Fruit fly (Drosophila melanogaster) whole organism, prepupa: Measurements from ENCODE around the gene Brf.

ENCODE experiments used
- Blimp-1 ChIP-seq: fragments of 200-800 bp; sonication (Bioruptor generic); optimal IDR thresholded peaks from 3 replicates; lab custom pipeline; 2017; ENCODE audit warnings: missing biosample characterization, missing genetic modification characterization, mild to moderate bottlenecking, moderate library complexity, missing genetic modification reagents
- CG10631 ChIP-seq: fragments of 200-800 bp; sonication (Bioruptor generic); optimal IDR thresholded peaks from 2 replicates; lab custom pipeline; 2016; ENCODE audit warnings: missing biosample characterization, missing genetic modification characterization
- CG10669 ChIP-seq: fragments of 200-800 bp; sonication (Bioruptor generic); optimal IDR thresholded peaks from 3 replicates; lab custom pipeline; 2018; ENCODE audit warnings: missing biosample characterization, mild to moderate bottlenecking, missing genetic modification characterization, moderate library complexity
- CG11294 ChIP-seq: fragments of 200-800 bp; sonication (Bioruptor generic); IDR thresholded peaks from 2 replicates; pipeline ENCODE4 v1.3.6; 2022; ENCODE audit warnings: missing biosample characterization, missing genetic modification characterization
- CG15336 ChIP-seq: fragments of 200-800 bp; sonication (Bioruptor generic); IDR thresholded peaks from 2 replicates; pipeline ENCODE4 v1.3.6; 2022; ENCODE audit warnings: missing biosample characterization, missing genetic modification characterization
- CG1621 ChIP-seq: fragments of 200-800 bp; sonication (Bioruptor generic); optimal IDR thresholded peaks from 3 replicates; lab custom pipeline; 2018; ENCODE audit warnings: missing biosample characterization, mild to moderate bottlenecking, missing genetic modification characterization
- CG16779 ChIP-seq: fragments of 200-800 bp; sonication (Bioruptor generic); optimal IDR thresholded peaks from 3 replicates; lab custom pipeline; 2017; ENCODE audit warnings: missing biosample characterization, mild to moderate bottlenecking, missing genetic modification characterization
- CG3032 ChIP-seq: fragments of 200-800 bp; optimal IDR thresholded peaks from 2 replicates; lab custom pipeline; 2019; ENCODE audit warnings: missing biosample characterization, mild to moderate bottlenecking, missing genetic modification characterization, moderate library complexity
- CG31627 ChIP-seq: fragments of 200-800 bp; sonication (Bioruptor generic); optimal IDR thresholded peaks from 3 replicates; lab custom pipeline; 2016; ENCODE audit warnings: missing biosample characterization, missing genetic modification characterization
- CG32006 ChIP-seq: fragments of 200-800 bp; sonication (Bioruptor generic); optimal IDR thresholded peaks from 3 replicates; lab custom pipeline; 2017; ENCODE audit warnings: missing biosample characterization, mild to moderate bottlenecking, missing genetic modification characterization
- CG34406 ChIP-seq: fragments of 200-800 bp; sonication (Bioruptor generic); optimal IDR thresholded peaks from 3 replicates; lab custom pipeline; 2016; ENCODE audit warnings: missing biosample characterization, missing genetic modification characterization
- CG3919 ChIP-seq: fragments of 200-800 bp; sonication (Bioruptor generic); optimal IDR thresholded peaks from 3 replicates; lab custom pipeline; 2016; ENCODE audit warnings: missing biosample characterization, missing genetic modification characterization
- CG6163 ChIP-seq: fragments of 200-800 bp; sonication (Bioruptor generic); IDR thresholded peaks from 3 replicates; pipeline ENCODE4 v1.3.6; 2022; ENCODE audit warnings: missing biosample characterization, missing genetic modification characterization
- CG6792 ChIP-seq: fragments of 200-800 bp; sonication (Bioruptor generic); optimal IDR thresholded peaks from 3 replicates; lab custom pipeline; 2016; ENCODE audit warnings: missing biosample characterization, missing genetic modification characterization
- CG6808 ChIP-seq: fragments of 200-800 bp; sonication (Bioruptor generic); optimal IDR thresholded peaks from 3 replicates; lab custom pipeline; 2017; ENCODE audit warnings: missing biosample characterization, missing genetic modification characterization, mild to moderate bottlenecking, moderate library complexity, missing genetic modification reagents
- CG7368 ChIP-seq: fragments of 200-800 bp; sonication (Bioruptor generic); optimal IDR thresholded peaks from 3 replicates; lab custom pipeline; 2016; ENCODE audit warnings: missing biosample characterization, missing genetic modification characterization
- CG8119 ChIP-seq: fragments of 200-800 bp; sonication (Bioruptor generic); IDR thresholded peaks from 3 replicates; pipeline ENCODE4 v1.3.6; 2022; ENCODE audit warnings: missing biosample characterization, missing genetic modification characterization
- CG8319 ChIP-seq: fragments of 200-800 bp; sonication (Bioruptor generic); optimal IDR thresholded peaks from 3 replicates; lab custom pipeline; 2016; ENCODE audit warnings: missing biosample characterization, missing genetic modification characterization
- CG8632 ChIP-seq: fragments of 200-800 bp; sonication (Bioruptor generic); optimal IDR thresholded peaks from 3 replicates; lab custom pipeline; 2016; ENCODE audit warnings: missing biosample characterization, missing genetic modification characterization
- CG9139 ChIP-seq: fragments of 200-800 bp; sonication (Bioruptor generic); optimal IDR thresholded peaks from 3 replicates; lab custom pipeline; 2017; ENCODE audit warnings: missing biosample characterization, mild to moderate bottlenecking, missing genetic modification characterization
- Eip75B ChIP-seq: fragments of 200-800 bp; sonication (Bioruptor generic); optimal IDR thresholded peaks from 3 replicates; lab custom pipeline; 2016; ENCODE audit warnings: missing biosample characterization, missing genetic modification characterization
- Eip78C ChIP-seq: fragments of 200-800 bp; sonication (Bioruptor generic); peaks from one replicate; lab custom pipeline; 2016; ENCODE audit warnings: missing biosample characterization, missing genetic modification characterization
- Eip93F ChIP-seq: fragments of 200-800 bp; sonication (Bioruptor generic); optimal IDR thresholded peaks from 2 replicates; lab custom pipeline; 2016; ENCODE audit warnings: missing biosample characterization, mild to moderate bottlenecking, missing genetic modification characterization
- Ets21C ChIP-seq: fragments of 200-800 bp; sonication (Bioruptor generic); optimal IDR thresholded peaks from 3 replicates; lab custom pipeline; 2016; ENCODE audit warnings: missing biosample characterization, missing genetic modification characterization
- Ets96B ChIP-seq: fragments of 200-800 bp; optimal IDR thresholded peaks from 2 replicates; lab custom pipeline; 2019; ENCODE audit warnings: missing biosample characterization, mild to moderate bottlenecking, missing genetic modification characterization, moderate library complexity
- Hr38 ChIP-seq: sonication (Bioruptor generic); optimal IDR thresholded peaks from 2 replicates; lab custom pipeline; 2016; ENCODE audit warnings: missing biosample characterization, missing genetic modification characterization
- Hr39 ChIP-seq: fragments of 200-800 bp; sonication (Bioruptor generic); optimal IDR thresholded peaks from 2 replicates; lab custom pipeline; 2016; ENCODE audit warnings: missing biosample characterization, missing genetic modification characterization
- Hr4 ChIP-seq: fragments of 200-800 bp; sonication (Bioruptor generic); optimal IDR thresholded peaks from 3 replicates; lab custom pipeline; 2016; ENCODE audit warnings: missing biosample characterization, missing genetic modification characterization
- Lpt ChIP-seq: fragments of 200-800 bp; sonication (Bioruptor generic); optimal IDR thresholded peaks from 3 replicates; lab custom pipeline; 2016; ENCODE audit warnings: missing biosample characterization, missing genetic modification characterization
- Met ChIP-seq: fragments of 200-800 bp; sonication (Bioruptor generic); optimal IDR thresholded peaks from 3 replicates; lab custom pipeline; 2016; ENCODE audit warnings: missing biosample characterization, missing genetic modification characterization
- OdsH ChIP-seq: fragments of 200-800 bp; sonication (Bioruptor generic); optimal IDR thresholded peaks from 3 replicates; lab custom pipeline; 2016; ENCODE audit warnings: missing biosample characterization, missing genetic modification characterization
- Smox ChIP-seq: fragments of 200-800 bp; sonication (Bioruptor generic); optimal IDR thresholded peaks from 3 replicates; lab custom pipeline; 2016; ENCODE audit warnings: missing biosample characterization, missing genetic modification characterization
- Sox14 ChIP-seq: fragments of 200-800 bp; sonication (Bioruptor generic); optimal IDR thresholded peaks from 3 replicates; lab custom pipeline; 2016; ENCODE audit warnings: missing biosample characterization, missing genetic modification characterization
- Sox15 ChIP-seq: fragments of 200-800 bp; sonication (Bioruptor generic); optimal IDR thresholded peaks from 3 replicates; lab custom pipeline; 2016; ENCODE audit warnings: missing biosample characterization, missing genetic modification characterization
- achi ChIP-seq: fragments of 200-800 bp; sonication (Bioruptor generic); optimal IDR thresholded peaks from 3 replicates; lab custom pipeline; 2016; ENCODE audit warnings: missing biosample characterization, missing genetic modification characterization
- cyc ChIP-seq: fragments of 200-800 bp; sonication (Bioruptor generic); optimal IDR thresholded peaks from 3 replicates; lab custom pipeline; 2016; ENCODE audit warnings: missing biosample characterization, missing genetic modification characterization
- dac ChIP-seq: fragments of 200-800 bp; sonication (Bioruptor generic); optimal IDR thresholded peaks from 2 replicates; lab custom pipeline; 2017; ENCODE audit warnings: missing biosample characterization, mild to moderate bottlenecking, missing genetic modification characterization
- dsx ChIP-seq: fragments of 200-800 bp; optimal IDR thresholded peaks from 3 replicates; lab custom pipeline; 2019; ENCODE audit warnings: missing biosample characterization, mild to moderate bottlenecking, missing genetic modification characterization, moderate library complexity; ENCODE audit not compliant: poor library complexity, severe bottlenecking
- eg ChIP-seq: fragments of 200-800 bp; sonication (Bioruptor generic); IDR thresholded peaks from 3 replicates; pipeline ENCODE4 v1.3.6; 2022; ENCODE audit warnings: missing biosample characterization, missing genetic modification characterization
- esn ChIP-seq: fragments of 200-800 bp; sonication (Bioruptor generic); optimal IDR thresholded peaks from 2 replicates; lab custom pipeline; 2016; ENCODE audit warnings: missing biosample characterization, mild to moderate bottlenecking, missing genetic modification characterization, moderate library complexity
- fd59A ChIP-seq: fragments of 200-800 bp; sonication (Bioruptor generic); optimal IDR thresholded peaks from 2 replicates; lab custom pipeline; 2017; ENCODE audit warnings: missing biosample characterization, mild to moderate bottlenecking, missing genetic modification characterization, missing genetic modification reagents
- fkh ChIP-seq: fragments of 200-800 bp; sonication (Bioruptor generic); optimal IDR thresholded peaks from 3 replicates; lab custom pipeline; 2017; ENCODE audit warnings: missing biosample characterization, mild to moderate bottlenecking, missing genetic modification characterization, moderate library complexity
- lz ChIP-seq: fragments of 200-800 bp; sonication (Bioruptor generic); optimal IDR thresholded peaks from 3 replicates; lab custom pipeline; 2016; ENCODE audit warnings: missing biosample characterization, missing genetic modification characterization
- net ChIP-seq: fragments of 200-800 bp; sonication (Bioruptor generic); optimal IDR thresholded peaks from 3 replicates; lab custom pipeline; 2016; ENCODE audit warnings: missing biosample characterization, missing genetic modification characterization
- pdm3 ChIP-seq: fragments of 200-800 bp; sonication (Bioruptor generic); optimal IDR thresholded peaks from 3 replicates; lab custom pipeline; 2016; ENCODE audit warnings: missing biosample characterization, missing genetic modification characterization
- salr ChIP-seq, 2 experiments: fragments of 200-800 bp; sonication (Bioruptor generic); optimal IDR thresholded peaks; 3 replicates each; lab custom pipeline; 2016 to 2018; ENCODE audit warnings: missing biosample characterization in 2 of 2, missing genetic modification characterization in 2 of 2, mild to moderate bottlenecking in 1 of 2
- spab ChIP-seq: fragments of 200-800 bp; sonication (Bioruptor generic); optimal IDR thresholded peaks from 2 replicates; lab custom pipeline; 2017; ENCODE audit warnings: missing biosample characterization, mild to moderate bottlenecking, missing genetic modification characterization, missing genetic modification reagents
- ss ChIP-seq, 2 experiments: fragments of 200-800 bp; sonication (Bioruptor generic); optimal IDR thresholded peaks; 2 replicates in 1 of 2; 3 replicates in 1 of 2; lab custom pipeline; 2017 to 2018; ENCODE audit warnings: mild to moderate bottlenecking in 2 of 2, missing biosample characterization in 2 of 2, missing genetic modification characterization in 2 of 2, moderate library complexity in 1 of 2
- svp ChIP-seq: fragments of 200-800 bp; sonication (Bioruptor generic); peaks from one replicate; lab custom pipeline; 2016; ENCODE audit warnings: missing biosample characterization, missing genetic modification characterization

Brf gene

DNA sequence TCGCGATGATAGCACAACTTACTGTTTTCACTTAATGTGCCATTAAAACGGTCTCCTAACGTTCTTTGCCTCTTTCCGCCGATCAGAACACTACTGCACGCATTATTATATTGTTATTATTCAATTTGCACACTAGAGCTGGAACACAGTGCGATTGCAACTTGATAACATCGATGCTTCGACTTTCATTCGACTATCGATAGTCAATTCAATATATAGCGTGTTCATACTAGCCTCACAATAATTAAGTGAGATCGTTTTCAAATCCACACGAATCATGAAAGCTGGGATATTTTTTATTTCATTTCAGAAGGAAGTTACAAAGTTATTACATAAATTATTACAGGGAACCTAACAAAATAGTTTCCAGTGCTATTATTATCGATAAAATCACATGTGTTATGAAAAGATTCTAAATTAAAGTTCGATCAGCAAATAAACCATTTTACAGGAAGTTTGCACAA, 10.2 kb upstream of the Brf start (continued):
- peak; percentile 22 for TF ChIP-seq Eip75B
- TF ChIP-seq CG10631 (GFP tag; lab: Kevin White, UChicago), result peak; percentile 28
- peak; percentile 28 for TF ChIP-seq achi
- peak; percentile 20 for TF ChIP-seq Ets21C
- TF ChIP-seq CG32006 (GFP tag; lab: Kevin White, UChicago), result peak; percentile 56
- no peak for TF ChIP-seq CG8119 (GFP tag; lab: Robert Waterston, UW)
- no peak for TF ChIP-seq cyc (GFP tag; lab: Kevin White, UChicago)
- no peak for TF ChIP-seq Sox15
- TF ChIP-seq CG34406 (GFP tag; lab: Kevin White, UChicago), result no peak
- TF ChIP-seq CG8632 (GFP tag; lab: Kevin White, UChicago), result no peak
- TF ChIP-seq Hr4 (GFP tag; lab: Kevin White, UChicago), result peak; percentile 74

DNA sequence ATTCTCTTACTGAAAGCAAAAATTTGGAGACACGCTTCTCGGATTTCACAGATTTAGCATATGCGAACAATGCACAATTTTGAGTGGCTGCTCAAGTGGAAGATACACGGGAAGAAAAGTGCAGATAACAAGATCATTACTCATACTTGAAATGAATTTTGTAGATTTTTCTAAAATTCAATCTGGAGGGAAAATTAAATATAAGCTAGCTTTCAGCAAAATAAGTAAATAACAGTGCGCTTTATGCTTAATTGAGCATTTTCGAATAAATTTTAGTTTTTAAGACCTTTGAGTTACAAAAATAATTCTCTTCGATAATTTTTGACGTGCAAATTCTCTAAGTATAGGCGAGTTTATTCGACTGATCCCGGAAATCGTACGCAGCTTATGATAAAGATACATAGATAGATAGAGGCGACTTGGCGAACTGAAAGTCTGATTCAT, 9.6 kb upstream of the Brf start:
- TF ChIP-seq fd59A, result no peak
- peak; percentile 78 for TF ChIP-seq CG10669
- peak; percentile 69 for TF ChIP-seq dsx (GFP tag; lab: Kevin White, UChicago)
- peak; percentile 75 for TF ChIP-seq CG6163
- peak; percentile 39 for TF ChIP-seq CG3032 (tag; lab: Kevin White, UChicago)
- no peak for TF ChIP-seq salr (GFP tag; optimal IDR thresholded peaks at IDR 0.05; lab: Kevin White, UChicago)
- TF ChIP-seq spab (GFP tag; lab: Kevin White, UChicago), result peak; percentile 64
- TF ChIP-seq Hr39 (GFP tag; lab: Kevin White, UChicago), result peak; percentile 50
- peak; percentile 44 to 67 for TF ChIP-seq ss (GFP tag; optimal IDR thresholded peaks at IDR 0.05; lab: Kevin White, UChicago)
- TF ChIP-seq CG9139 (GFP tag; lab: Kevin White, UChicago), result no peak
- no peak for TF ChIP-seq Eip93F (GFP tag; lab: Kevin White, UChicago)
- peak; percentile 57 for TF ChIP-seq Met (GFP tag; lab: Kevin White, UChicago)
- TF ChIP-seq CG8319, result no peak
- TF ChIP-seq OdsH (GFP tag; lab: Kevin White, UChicago), result peak; percentile 55
- peak; percentile 31 for TF ChIP-seq Blimp-1 (GFP tag; lab: Kevin White, UChicago)
- peak; percentile 69 for TF ChIP-seq CG32006 (GFP tag; lab: Kevin White, UChicago)
- peak; percentile 75 for TF ChIP-seq Ets96B (tag; lab: Kevin White, UChicago)
- TF ChIP-seq CG11294 (GFP tag; lab: Robert Waterston, UW), result no peak; the same call in 1 of the 2 replicates
- peak; percentile 72 for TF ChIP-seq esn (GFP tag; lab: Kevin White, UChicago)
- TF ChIP-seq Sox15, result peak; percentile 19
- no peak for TF ChIP-seq fkh (GFP tag; lab: Kevin White, UChicago)
- 0 out of 3 replicates have a peak, but pooled peaks have one; percentile 40 for TF ChIP-seq eg
- TF ChIP-seq CG16779 (tag; lab: Kevin White, UChicago), result peak; percentile 17
- peak; percentile 39 for TF ChIP-seq Sox14
- peak; percentile 83 for TF ChIP-seq CG3919 (GFP tag; lab: Kevin White, UChicago)
- TF ChIP-seq Smox (GFP tag; lab: Kevin White, UChicago), result peak; percentile 39
- TF ChIP-seq CG6808 (GFP tag; lab: Kevin White, UChicago), result peak; percentile 58
- TF ChIP-seq CG7368 (GFP tag; lab: Kevin White, UChicago), result peak; percentile 56
- peak; percentile 20 for TF ChIP-seq CG1621
- TF ChIP-seq CG8632 (GFP tag; lab: Kevin White, UChicago), result peak; percentile 29
- peak; percentile 48 for TF ChIP-seq CG15336 (GFP tag; lab: Robert Waterston, UW)
- peak; percentile 49 for TF ChIP-seq CG31627 (GFP tag; lab: Kevin White, UChicago)
- peak; percentile 70 for TF ChIP-seq Lpt (GFP tag; lab: Kevin White, UChicago)
- peak; percentile 52 for TF ChIP-seq net (GFP tag; lab: Kevin White, UChicago)
- peak; percentile 59 for TF ChIP-seq pdm3
- peak; percentile 34 for TF ChIP-seq dac (GFP tag; lab: Kevin White, UChicago)
- TF ChIP-seq Hr38 (GFP tag; lab: Kevin White, UChicago), result no peak
- peak; percentile 64 for TF ChIP-seq CG6792 (GFP tag; lab: Kevin White, UChicago)
- TF ChIP-seq svp (GFP tag; lab: Kevin White, UChicago), result peak; percentile 96
- TF ChIP-seq lz (GFP tag; lab: Kevin White, UChicago), result peak; percentile 63
- peak; percentile 96 for TF ChIP-seq Eip78C (GFP tag; lab: Kevin White, UChicago)
- peak; percentile 54; the same call in 1 of the 3 replicates for TF ChIP-seq CG8119 (GFP tag; lab: Robert Waterston, UW)
- peak; percentile 63 for TF ChIP-seq CG10631 (GFP tag; lab: Kevin White, UChicago)
- TF ChIP-seq Ets21C, result peak; percentile 49
